Fruit fly (Drosophila melanogaster) whole organism, pupa: ENCODE measurements around the gene CG31988.

Experiments used
- CG10348 ChIP-seq: fragments of 200-800 bp; sonication (Bioruptor generic); IDR thresholded peaks from 2 replicates; pipeline ENCODE4 v1.3.6; 2022; ENCODE audit warnings: missing biosample characterization, missing genetic modification characterization
- CG12605 ChIP-seq: fragments of 200-800 bp; sonication (Bioruptor generic); IDR thresholded peaks from 2 replicates; pipeline ENCODE4 v1.3.6; 2022; ENCODE audit warnings: missing biosample characterization, missing genetic modification characterization
- CG13204 ChIP-seq: fragments of 200-800 bp; sonication (Bioruptor generic); optimal IDR thresholded peaks from 2 replicates; lab custom pipeline; 2018; ENCODE audit warnings: missing biosample characterization, mild to moderate bottlenecking, missing genetic modification characterization, moderate library complexity
- CG14655 ChIP-seq: fragments of 200-800 bp; sonication (Bioruptor generic); optimal IDR thresholded peaks from 3 replicates; lab custom pipeline; 2017; ENCODE audit warnings: mild to moderate bottlenecking, missing biosample characterization, missing genetic modification reagents, missing genetic modification characterization
- CG15710 ChIP-seq: fragments of 200-800 bp; sonication (Bioruptor generic); optimal IDR thresholded peaks from 2 replicates; lab custom pipeline; 2018; ENCODE audit warnings: missing biosample characterization, mild to moderate bottlenecking, missing genetic modification characterization, moderate library complexity
- CG17806 ChIP-seq: fragments of 200-800 bp; sonication (Bioruptor generic); optimal IDR thresholded peaks from 2 replicates; lab custom pipeline; 2018; ENCODE audit warnings: missing biosample characterization, mild to moderate bottlenecking, missing genetic modification characterization, moderate library complexity
- CG32121 ChIP-seq: fragments of 200-800 bp; sonication (Bioruptor generic); IDR thresholded peaks from 2 replicates; pipeline ENCODE4 v1.3.6; 2022; ENCODE audit warnings: missing biosample characterization, missing genetic modification characterization
- CG34367 ChIP-seq: fragments of 200-800 bp; sonication (Bioruptor generic); optimal IDR thresholded peaks from 2 replicates; lab custom pipeline; 2018; ENCODE audit warnings: missing biosample characterization, mild to moderate bottlenecking, missing genetic modification characterization
- CG4496 ChIP-seq: fragments of 200-800 bp; sonication (Bioruptor generic); IDR thresholded peaks from 3 replicates; pipeline ENCODE4 v1.3.6; 2022; ENCODE audit warnings: missing biosample characterization, missing genetic modification characterization
- CG8159 ChIP-seq: fragments of 200-800 bp; sonication (Bioruptor generic); optimal IDR thresholded peaks from 3 replicates; lab custom pipeline; 2018; ENCODE audit warnings: missing biosample characterization, mild to moderate bottlenecking, missing genetic modification characterization, moderate library complexity
- CG8301 ChIP-seq: fragments of 200-800 bp; sonication (Bioruptor generic); optimal IDR thresholded peaks from 2 replicates; lab custom pipeline; 2018; ENCODE audit warnings: missing biosample characterization, mild to moderate bottlenecking, missing genetic modification characterization
- CG9948 ChIP-seq: fragments of 200-800 bp; sonication (Bioruptor generic); optimal IDR thresholded peaks from 2 replicates; lab custom pipeline; 2018; ENCODE audit warnings: missing biosample characterization, mild to moderate bottlenecking, missing genetic modification characterization, moderate library complexity
- D1 ChIP-seq: fragments of 200-800 bp; sonication (Bioruptor generic); optimal IDR thresholded peaks from 2 replicates; lab custom pipeline; 2018; ENCODE audit warnings: missing biosample characterization, mild to moderate bottlenecking, missing genetic modification characterization, moderate library complexity
- EcR ChIP-seq: fragments of 200-800 bp; sonication (Bioruptor generic); optimal IDR thresholded peaks from 3 replicates; lab custom pipeline; 2019; ENCODE audit warnings: missing biosample characterization, missing genetic modification characterization, mild to moderate bottlenecking, moderate library complexity, missing genetic modification reagents
- Ets98B ChIP-seq: fragments of 200-800 bp; sonication (Bioruptor generic); IDR thresholded peaks from 2 replicates; pipeline ENCODE4 v1.3.6; 2022; ENCODE audit warnings: missing biosample characterization, missing genetic modification characterization
- Pif1A ChIP-seq: fragments of 200-800 bp; sonication (Bioruptor generic); optimal IDR thresholded peaks from 3 replicates; lab custom pipeline; 2016; ENCODE audit warnings: missing biosample characterization, missing genetic modification characterization
- Pif1B ChIP-seq: fragments of 200-800 bp; sonication (Bioruptor generic); optimal IDR thresholded peaks from 3 replicates; lab custom pipeline; 2016; ENCODE audit warnings: missing biosample characterization, missing genetic modification characterization
- Snoo ChIP-seq: fragments of 200-800 bp; sonication (Bioruptor generic); optimal IDR thresholded peaks from 3 replicates; lab custom pipeline; 2017; ENCODE audit warnings: missing biosample characterization, mild to moderate bottlenecking, missing genetic modification characterization, inconsistent platforms
- fd96Ca ChIP-seq: fragments of 200-800 bp; sonication (Bioruptor generic); IDR thresholded peaks from 3 replicates; pipeline ENCODE4 v1.3.6; 2022; ENCODE audit warnings: missing biosample characterization, missing genetic modification characterization
- gl ChIP-seq: fragments of 200-800 bp; sonication (Bioruptor generic); optimal IDR thresholded peaks from 2 replicates; lab custom pipeline; 2018; ENCODE audit warnings: missing biosample characterization, mild to moderate bottlenecking, missing genetic modification characterization
- rn ChIP-seq: fragments of 200-800 bp; sonication (Bioruptor generic); IDR thresholded peaks from 2 replicates; pipeline ENCODE4 v1.3.6; 2022; ENCODE audit warnings: missing biosample characterization, missing genetic modification characterization

The CG31988 gene

DNA sequence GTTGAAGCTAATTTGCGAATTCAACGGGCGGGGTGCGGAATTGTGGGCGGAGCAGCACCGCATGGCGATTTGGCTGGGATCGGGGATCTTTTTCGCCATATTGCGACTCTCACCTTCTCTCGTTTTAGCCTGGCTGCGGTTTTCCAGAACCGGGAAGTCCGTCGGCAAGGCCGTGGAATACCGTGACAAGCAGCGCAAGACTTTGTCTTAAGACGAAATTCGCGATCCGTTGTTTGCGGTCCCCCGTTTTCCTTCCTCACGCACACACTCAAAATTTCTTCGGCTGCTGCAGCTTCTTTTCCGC, 23.4 kb downstream of the CG31988 start:
- TF ChIP-seq rn (GFP tag; lab: Robert Waterston, UW) = no peak
- TF ChIP-seq CG4496 (GFP tag; lab: Robert Waterston, UW) = 0 out of 3 replicates have a peak, but pooled peaks have one; percentile 26
- TF ChIP-seq, all 21 proteins: peak for 1

DNA sequence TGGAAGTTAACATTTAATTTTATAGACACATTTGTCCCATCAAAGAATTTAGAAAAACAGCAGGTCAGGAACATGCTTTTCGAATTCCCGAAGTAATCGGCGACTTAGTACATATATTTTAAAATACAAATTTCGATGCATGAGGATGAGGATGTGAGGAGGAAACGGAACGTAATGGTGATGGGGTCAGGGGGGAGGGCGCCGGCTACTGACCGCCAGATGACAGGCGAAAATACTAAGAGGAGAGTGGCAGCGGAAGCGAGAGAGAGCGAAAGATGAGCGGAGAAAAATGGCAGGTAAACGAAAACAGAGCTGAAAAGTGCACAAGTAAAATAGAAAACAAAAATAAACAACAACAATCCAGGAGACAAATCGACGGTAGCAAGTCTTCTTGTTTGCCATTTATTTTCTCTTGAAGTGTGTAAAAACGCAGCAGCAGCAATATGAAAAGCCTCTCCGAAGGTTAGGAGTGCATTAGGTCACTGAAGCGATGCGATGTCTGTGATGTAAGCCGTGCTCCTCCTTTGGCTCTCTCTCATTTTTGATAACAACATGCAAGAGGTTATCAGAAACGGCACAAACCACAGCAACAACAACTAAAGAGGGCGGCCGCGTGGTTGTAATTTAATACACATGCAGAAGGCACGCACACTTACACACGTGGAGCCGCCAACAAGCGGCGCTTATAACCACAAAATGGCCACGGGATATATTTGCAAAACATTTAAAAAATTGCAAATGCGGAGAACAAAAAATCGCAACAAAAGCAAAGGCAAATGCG, 24.0 kb downstream of the CG31988 start:
- TF ChIP-seq CG8301 (tag; lab: Kevin White, UChicago) = no peak
- TF ChIP-seq rn (GFP tag; lab: Robert Waterston, UW) = no peak
- peak; percentile 9 for TF ChIP-seq EcR (GFP tag; lab: Kevin White, UChicago)
- no peak for TF ChIP-seq CG17806 (tag; lab: Kevin White, UChicago)

DNA sequence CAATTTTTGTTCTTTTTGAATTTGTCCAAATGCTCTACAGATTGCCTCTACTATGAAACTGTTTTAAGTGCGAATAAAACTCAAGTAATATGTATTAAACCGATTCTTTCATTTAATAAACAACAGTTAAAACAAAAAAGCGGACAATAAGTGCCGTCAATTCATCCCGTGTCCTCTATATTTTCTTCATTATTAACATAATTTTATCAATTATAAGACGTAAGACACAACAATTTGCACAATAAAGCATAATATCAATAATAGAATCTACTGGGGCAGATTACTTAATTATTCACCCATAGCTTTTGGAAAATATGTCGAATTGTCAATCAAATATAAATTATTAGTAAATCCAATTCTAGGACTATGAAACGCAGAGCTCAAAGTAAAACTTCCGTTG, 29.7 kb downstream of the CG31988 start, which contains the start of gene CG31627:
Gene CG31627, plus strand, starts transcription at position 301 of the 400 bp plus-strand sequence.
- TF ChIP-seq CG15710 (tag; lab: Kevin White, UChicago) (no peak), gl (tag; lab: Kevin White, UChicago) (no peak), rn (GFP tag; lab: Robert Waterston, UW) (no peak), D1 (tag; lab: Kevin White, UChicago) (no peak), CG4496 (GFP tag; lab: Robert Waterston, UW) (no peak), CG13204 (GFP tag; lab: Kevin White, UChicago) (no peak), CG32121 (GFP tag; lab: Robert Waterston, UW) (no peak), Ets98B (no peak), EcR (GFP tag; lab: Kevin White, UChicago) (no peak)

DNA sequence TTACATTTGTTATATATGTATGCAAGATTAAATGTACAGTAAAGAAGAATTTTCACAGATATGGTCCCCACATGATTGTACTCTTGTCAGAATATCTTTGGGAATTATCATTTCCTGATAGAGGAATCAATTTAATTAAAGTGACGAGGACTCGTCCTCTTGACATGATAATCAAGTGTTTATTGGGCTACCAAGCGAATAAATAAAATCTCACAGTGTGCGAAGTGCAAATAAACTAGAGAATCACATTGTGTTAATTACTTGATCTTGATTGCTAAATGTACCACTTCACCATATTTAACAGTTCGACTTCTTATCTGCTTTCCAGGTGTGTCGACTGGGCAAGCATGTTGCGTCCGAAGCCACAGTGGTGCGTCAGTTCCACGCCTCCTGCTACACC, 32.7 kb downstream of the CG31988 start:
- TF ChIP-seq CG34367 (tag; lab: Kevin White, UChicago) (no peak), CG8301 (tag; lab: Kevin White, UChicago) (no peak), gl (tag; lab: Kevin White, UChicago) (no peak), CG12605 (GFP tag; lab: Robert Waterston, UW) (no peak), CG9948 (tag; lab: Kevin White, UChicago) (no peak), CG15710 (tag; lab: Kevin White, UChicago) (no peak), Pif1A (GFP tag; lab: Kevin White, UChicago) (no peak), D1 (tag; lab: Kevin White, UChicago) (no peak), CG8159 (tag; lab: Kevin White, UChicago) (no peak), CG14655 (no peak), CG17806 (tag; lab: Kevin White, UChicago) (no peak), CG13204 (GFP tag; lab: Kevin White, UChicago) (no peak), Ets98B (no peak), CG4496 (GFP tag; lab: Robert Waterston, UW) (no peak), fd96Ca (GFP tag; lab: Robert Waterston, UW) (no peak)

DNA sequence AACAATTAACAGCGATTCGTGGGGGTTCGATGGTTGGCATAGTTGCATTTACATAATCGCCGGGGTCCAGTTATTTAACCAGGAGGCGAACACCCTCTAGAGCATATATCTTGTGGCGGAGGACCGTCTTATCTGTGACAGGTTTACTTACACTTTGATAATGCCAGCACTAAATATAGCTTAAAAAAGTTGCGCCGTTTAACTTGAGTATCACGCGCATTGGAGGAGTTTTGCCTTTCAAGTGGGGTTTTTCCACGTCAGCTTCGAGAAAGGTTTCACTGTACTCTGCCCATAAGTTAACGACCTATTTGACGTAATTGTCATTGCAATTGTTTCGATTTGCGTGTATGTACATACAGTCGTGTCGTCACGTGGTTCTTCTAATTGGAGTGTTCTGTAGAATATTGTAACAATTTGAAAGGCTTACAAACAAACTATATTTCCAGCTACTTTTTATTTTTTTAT, 33.4 kb downstream of the CG31988 start:
- TF ChIP-seq rn (GFP tag; lab: Robert Waterston, UW) = no peak
- no peak for TF ChIP-seq CG8301 (tag; lab: Kevin White, UChicago)
- TF ChIP-seq CG9948 (tag; lab: Kevin White, UChicago) = no peak
- no peak for TF ChIP-seq Ets98B
- TF ChIP-seq Snoo = no peak
- peak; percentile 78 for TF ChIP-seq EcR (GFP tag; lab: Kevin White, UChicago)

DNA sequence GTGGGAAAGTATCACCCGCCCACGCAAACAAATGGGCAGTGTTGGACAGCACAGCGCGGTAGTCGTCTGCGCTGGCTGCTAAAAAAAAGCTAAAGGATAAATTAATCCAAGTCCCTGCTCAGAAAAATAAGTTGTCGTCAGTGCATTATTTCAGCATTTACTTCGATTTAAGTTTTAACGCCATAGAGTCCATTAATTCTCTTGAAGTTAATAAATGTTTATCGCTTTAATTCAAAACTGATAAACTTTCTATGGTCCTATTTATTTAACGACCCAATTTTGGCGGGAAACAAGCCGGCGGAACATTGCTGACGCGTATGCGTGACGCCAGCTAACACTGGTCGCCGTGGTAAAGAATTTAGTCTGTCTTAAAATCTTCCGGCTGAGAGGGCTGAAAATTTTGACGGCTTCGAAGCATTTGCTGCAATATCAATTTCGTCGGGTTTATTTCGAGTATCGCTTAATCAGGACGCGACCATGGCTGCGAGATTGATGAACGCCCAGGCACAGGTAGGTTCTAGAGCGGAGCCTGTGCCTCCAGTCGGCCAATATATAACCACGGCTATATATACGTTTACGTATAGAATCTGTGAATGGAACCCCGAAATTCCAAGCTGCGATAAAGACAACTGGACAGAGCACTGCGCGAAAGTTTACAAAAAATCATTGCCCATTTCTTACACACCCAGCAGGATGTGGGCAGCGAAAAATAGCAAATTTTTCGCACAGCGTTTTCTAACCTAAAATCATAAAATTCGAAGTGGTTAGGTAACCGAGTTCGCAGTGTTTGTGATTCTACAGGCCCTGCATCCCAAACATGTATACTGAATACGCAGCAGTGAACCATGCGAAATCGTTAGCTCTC, 34.1 kb downstream of the CG31988 start, which contains the start of the genes mAcon1, CG43345 and CG43346:
Gene mAcon1, plus strand, starts transcription at position 276 of the 865 bp plus-strand sequence.
Gene CG43345, minus strand, starts transcription at position 287 of the 865 bp plus-strand sequence.
Gene CG43346, minus strand, starts transcription at position 287 of the 865 bp plus-strand sequence.
- TF ChIP-seq Pif1A (GFP tag; lab: Kevin White, UChicago) (no peak), EcR (GFP tag; lab: Kevin White, UChicago) (no peak), CG32121 (GFP tag; lab: Robert Waterston, UW) (peak; percentile 39), rn (GFP tag; lab: Robert Waterston, UW) (no peak), CG8301 (tag; lab: Kevin White, UChicago) (peak; percentile 66), CG34367 (tag; lab: Kevin White, UChicago) (no peak), Pif1B (GFP tag; lab: Kevin White, UChicago) (no peak), Snoo (peak; percentile 68), D1 (tag; lab: Kevin White, UChicago) (no peak), CG17806 (tag; lab: Kevin White, UChicago) (peak; percentile 52), CG14655 (no peak), CG8159 (tag; lab: Kevin White, UChicago) (peak; percentile 76), CG13204 (GFP tag; lab: Kevin White, UChicago) (no peak), CG15710 (tag; lab: Kevin White, UChicago) (peak; percentile 80), CG9948 (tag; lab: Kevin White, UChicago) (peak; percentile 62), Ets98B (no peak), CG4496 (GFP tag; lab: Robert Waterston, UW) (peak; percentile 34; the same call in 1 of the 3 replicates), CG10348 (GFP tag; lab: Robert Waterston, UW) (0 out of 2 replicates have a peak, but pooled peaks have one; percentile 42), fd96Ca (GFP tag; lab: Robert Waterston, UW) (peak; percentile 71), CG12605 (GFP tag; lab: Robert Waterston, UW) (no peak), gl (tag; lab: Kevin White, UChicago) (peak; percentile 17)
